Worm (Caenorhabditis elegans) whole organism, midembryonic: ENCODE results near the gene gcy-32.

Source experiments
- flt-1 ChIP-seq: fragments of 200-800 bp; sonication (Bioruptor generic); IDR thresholded peaks from 2 replicates; pipeline ENCODE4 v1.3.6; 2022; ENCODE audit warnings: missing genetic modification characterization, missing compliant biosample characterization
- med-1 ChIP-seq: sonication (generic microtip); optimal IDR thresholded peaks from 2 replicates; lab custom pipeline; 2017; ENCODE audit warnings: missing genetic modification characterization, mild to moderate bottlenecking, missing compliant biosample characterization, antibody characterized with exemption, missing genetic modification reagents; ENCODE audit not compliant: insufficient read depth
- ref-1 ChIP-seq: fragments of 200-800 bp; sonication (Bioruptor generic); conservative IDR thresholded peaks from 2 replicates; pipeline ENCODE4 v1.3.6; 2022; ENCODE audit warnings: missing genetic modification reagents, missing genetic modification characterization, missing compliant biosample characterization
- tab-1 ChIP-seq: fragments of 200-800 bp; sonication (Bioruptor generic); IDR thresholded peaks from 2 replicates; pipeline ENCODE4 v1.3.6; 2022; ENCODE audit warnings: missing genetic modification characterization, missing compliant biosample characterization
- ztf-23 ChIP-seq: fragments of 200-800 bp; sonication (Bioruptor generic); IDR thresholded peaks from 2 replicates; pipeline ENCODE4 v1.3.6; 2022; ENCODE audit warnings: missing genetic modification reagents, missing genetic modification characterization, missing compliant biosample characterization
- ztf-29 ChIP-seq: fragments of 200-800 bp; sonication (Bioruptor generic); IDR thresholded peaks from 2 replicates; pipeline ENCODE4 v1.3.6; 2022; ENCODE audit warnings: missing genetic modification reagents, missing genetic modification characterization, missing compliant biosample characterization

DNA sequence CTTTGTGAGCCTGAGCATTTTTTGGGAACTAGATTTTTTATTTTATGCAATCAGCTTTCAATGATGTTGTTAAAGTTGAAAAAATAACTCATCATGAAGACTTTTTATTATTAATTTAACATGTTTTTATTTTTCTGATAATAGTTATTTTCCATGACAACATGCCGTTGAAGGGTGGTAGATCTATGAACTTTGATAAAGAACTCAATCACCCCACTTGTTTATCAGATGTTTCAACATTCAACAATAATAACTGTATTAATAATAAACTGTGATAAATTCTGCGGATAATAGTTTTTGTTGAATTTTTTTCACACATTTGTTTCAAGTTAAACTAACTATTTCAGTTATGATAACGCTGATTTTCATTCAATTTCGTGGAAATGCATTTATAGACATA lies 23.8 kb downstream of the gcy-32 start:
- TF ChIP-seq med-1 (no peak), ztf-23 (GFP tag; lab: Robert Waterston, UW) (no peak), ztf-29 (GFP tag; lab: Robert Waterston, UW) (no peak), tab-1 (GFP tag; lab: Robert Waterston, UW) (no peak), flt-1 (GFP tag; lab: Robert Waterston, UW) (no peak), ref-1 (GFP tag; lab: Robert Waterston, UW) (no peak)
